Worm (Caenorhabditis elegans) whole organism, young adult: Measurements from ENCODE around the gene Y54E2A.10.
A peak's percentile ranks its signal among the peaks of the same experiment; 100 is the strongest.

Source experiments
- B0019.2 ChIP-seq: fragments of 200-800 bp; sonication (Bioruptor generic); conservative IDR thresholded peaks from 2 replicates; pipeline ENCODE4 v1.3.6; 2022; ENCODE audit warnings: missing genetic modification reagents, missing genetic modification characterization, missing compliant biosample characterization
- B0261.1 ChIP-seq: sonication (generic microtip); optimal IDR thresholded peaks from 2 replicates; lab custom pipeline; 2016; ENCODE audit warnings: mild to moderate bottlenecking, missing genetic modification characterization, moderate library complexity, missing compliant biosample characterization
- B0336.3 ChIP-seq: fragments of 200-800 bp; sonication (Bioruptor generic); IDR thresholded peaks from 2 replicates; pipeline ENCODE4 v1.3.6; 2022; ENCODE audit warnings: missing genetic modification characterization, missing compliant biosample characterization
- C06A6.2 ChIP-seq: fragments of 200-800 bp; sonication (Bioruptor generic); conservative IDR thresholded peaks from 2 replicates; pipeline ENCODE4 v1.3.6; 2022; ENCODE audit warnings: missing genetic modification characterization, missing compliant biosample characterization
- F23B12.7 ChIP-seq: sonication (generic microtip); optimal IDR thresholded peaks from 2 replicates; lab custom pipeline; 2017; ENCODE audit warnings: missing genetic modification characterization, mild to moderate bottlenecking, missing compliant biosample characterization, antibody characterized with exemption, moderate library complexity; ENCODE audit not compliant: insufficient read depth
- F37B4.10 ChIP-seq: fragments of 200-800 bp; sonication (Bioruptor generic); IDR thresholded peaks from 2 replicates; pipeline ENCODE4 v1.3.6; 2022; ENCODE audit warnings: missing genetic modification characterization, missing compliant biosample characterization
- F49E8.2 ChIP-seq: sonication (generic microtip); optimal IDR thresholded peaks from 3 replicates; lab custom pipeline; 2017; ENCODE audit warnings: missing genetic modification characterization, mild to moderate bottlenecking, missing compliant biosample characterization, antibody characterized with exemption, moderate library complexity; ENCODE audit not compliant: insufficient read depth
- F57A8.1 ChIP-seq: fragments of 200-800 bp; sonication (Bioruptor generic); optimal IDR thresholded peaks from 2 replicates; lab custom pipeline; 2018; ENCODE audit warnings: mild to moderate bottlenecking, missing genetic modification characterization, moderate library complexity, missing compliant biosample characterization
- K11D2.4 ChIP-seq: fragments of 200-800 bp; sonication (Bioruptor generic); IDR thresholded peaks from 2 replicates; pipeline ENCODE4 v1.3.6; 2022; ENCODE audit warnings: missing genetic modification reagents, missing genetic modification characterization, missing compliant biosample characterization
- Y53G8AR.9 ChIP-seq: fragments of 200-800 bp; sonication (Bioruptor generic); conservative IDR thresholded peaks from 2 replicates; pipeline ENCODE4 v1.3.6; 2022; ENCODE audit warnings: missing genetic modification reagents, missing genetic modification characterization, missing compliant biosample characterization
- akir-1 ChIP-seq: fragments of 200-800 bp; sonication (Bioruptor generic); optimal IDR thresholded peaks from 2 replicates; lab custom pipeline; 2018; ENCODE audit warnings: mild to moderate bottlenecking, missing genetic modification characterization, moderate library complexity, missing compliant biosample characterization
- athp-1 ChIP-seq: sonication (generic microtip); optimal IDR thresholded peaks from 2 replicates; lab custom pipeline; 2017; ENCODE audit warnings: mild to moderate bottlenecking, missing genetic modification characterization, missing compliant biosample characterization
- attf-3 ChIP-seq: fragments of 200-800 bp; sonication (Bioruptor generic); conservative IDR thresholded peaks from 2 replicates; pipeline ENCODE4 v1.3.6; 2022; ENCODE audit warnings: missing genetic modification reagents, missing genetic modification characterization, missing compliant biosample characterization
- attf-6 ChIP-seq: fragments of 200-800 bp; sonication (Bioruptor generic); IDR thresholded peaks from 2 replicates; pipeline ENCODE4 v1.3.6; 2022; ENCODE audit warnings: missing genetic modification reagents, missing genetic modification characterization, missing compliant biosample characterization
- bed-1 ChIP-seq: fragments of 200-800 bp; sonication (Bioruptor generic); IDR thresholded peaks from 2 replicates; pipeline ENCODE4 v1.3.6; 2022; ENCODE audit warnings: missing genetic modification reagents, missing genetic modification characterization, missing compliant biosample characterization
- ceh-40 ChIP-seq: fragments of 200-800 bp; sonication (Bioruptor generic); IDR thresholded peaks from 2 replicates; pipeline ENCODE4 v1.3.6; 2022; ENCODE audit warnings: missing genetic modification characterization, missing compliant biosample characterization
- chd-7 ChIP-seq: sonication (generic microtip); optimal IDR thresholded peaks from 2 replicates; lab custom pipeline; 2016; ENCODE audit warnings: mild to moderate bottlenecking, missing genetic modification characterization, moderate library complexity, missing compliant biosample characterization
- dox-1 ChIP-seq: fragments of 200-800 bp; sonication (Bioruptor generic); IDR thresholded peaks from 2 replicates; pipeline ENCODE4 v1.3.6; 2022; ENCODE audit warnings: missing genetic modification reagents, missing genetic modification characterization, missing compliant biosample characterization
- hlh-26 ChIP-seq: fragments of 200-800 bp; sonication (Bioruptor generic); conservative IDR thresholded peaks from 2 replicates; pipeline ENCODE4 v1.3.6; 2022; ENCODE audit warnings: missing genetic modification reagents, missing genetic modification characterization, missing compliant biosample characterization
- hsf-1 ChIP-seq: fragments of 200-800 bp; sonication (Bioruptor generic); IDR thresholded peaks from 2 replicates; pipeline ENCODE4 v1.3.6; 2022; ENCODE audit warnings: missing genetic modification reagents, missing genetic modification characterization, missing compliant biosample characterization
- let-526 ChIP-seq: fragments of 200-800 bp; sonication (Bioruptor generic); IDR thresholded peaks from 2 replicates; pipeline ENCODE4 v1.3.6; 2022; ENCODE audit warnings: missing genetic modification reagents, missing genetic modification characterization, missing compliant biosample characterization
- lin-26 ChIP-seq: fragments of 200-800 bp; sonication (Bioruptor generic); IDR thresholded peaks from 2 replicates; pipeline ENCODE4 v1.3.6; 2022; ENCODE audit warnings: missing genetic modification reagents, missing genetic modification characterization, missing compliant biosample characterization
- lin-35 ChIP-seq, 3 experiments: fragments of 150-350 bp in 2 of 3; sonication (generic microtip) in 1 of 3; optimal IDR thresholded peaks; 2 replicates each; lab custom pipeline; 2014 to 2018; ENCODE audit warnings: missing biosample characterization in 3 of 3, missing genetic modification characterization in 3 of 3, missing genetic modification reagents in 3 of 3
- lin-54 ChIP-seq: fragments of 200-800 bp; sonication (Bioruptor generic); optimal IDR thresholded peaks from 2 replicates; lab custom pipeline; 2018; ENCODE audit warnings: mild to moderate bottlenecking, missing genetic modification characterization, missing compliant biosample characterization
- lsl-1 ChIP-seq: fragments of 200-800 bp; sonication (Bioruptor generic); optimal IDR thresholded peaks from 2 replicates; lab custom pipeline; 2018; ENCODE audit warnings: mild to moderate bottlenecking, missing genetic modification characterization, moderate library complexity, missing compliant biosample characterization
- madf-10 ChIP-seq: sonication (generic microtip); optimal IDR thresholded peaks from 2 replicates; lab custom pipeline; 2016; ENCODE audit warnings: mild to moderate bottlenecking, missing genetic modification characterization, missing compliant biosample characterization
- madf-6 ChIP-seq: fragments of 200-800 bp; sonication (Bioruptor generic); IDR thresholded peaks from 2 replicates; pipeline ENCODE4 v1.3.6; 2022; ENCODE audit warnings: missing genetic modification reagents, missing genetic modification characterization, missing compliant biosample characterization
- mcd-1 ChIP-seq: fragments of 200-800 bp; sonication (Bioruptor generic); IDR thresholded peaks from 2 replicates; pipeline ENCODE4 v1.3.6; 2022; ENCODE audit warnings: missing genetic modification reagents, missing genetic modification characterization, missing compliant biosample characterization
- mel-28 ChIP-seq: sonication (generic microtip); optimal IDR thresholded peaks from 2 replicates; lab custom pipeline; 2016; ENCODE audit warnings: borderline replicate concordance, mild to moderate bottlenecking, missing genetic modification characterization, missing compliant biosample characterization
- mes-4 ChIP-seq: sonication (generic microtip); optimal IDR thresholded peaks from 2 replicates; lab custom pipeline; 2016; ENCODE audit warnings: missing genotype, missing genetic modification characterization, missing compliant biosample characterization
- nhr-27 ChIP-seq: fragments of 200-800 bp; sonication (Bioruptor generic); optimal IDR thresholded peaks from 2 replicates; lab custom pipeline; 2018; ENCODE audit warnings: mild to moderate bottlenecking, missing genetic modification characterization, moderate library complexity, missing compliant biosample characterization
- nhr-80 ChIP-seq: sonication (generic microtip); optimal IDR thresholded peaks from 2 replicates; lab custom pipeline; 2016; ENCODE audit warnings: missing genetic modification characterization, missing compliant biosample characterization
- rcor-1 ChIP-seq: fragments of 200-800 bp; sonication (Bioruptor generic); IDR thresholded peaks from 2 replicates; pipeline ENCODE4 v1.3.6; 2022; ENCODE audit warnings: missing genetic modification reagents, missing genetic modification characterization, missing compliant biosample characterization
- rpc-1 ChIP-seq, 2 experiments: fragments of 150-350 bp in 1 of 2; sonication (generic microtip) in 1 of 2; optimal IDR thresholded peaks; 2 replicates each; lab custom pipeline; 2014 to 2018; ENCODE audit warnings: missing biosample characterization in 1 of 2, missing genetic modification characterization in 1 of 2, missing genetic modification reagents in 1 of 2, missing genotype in 1 of 2
- sea-2 ChIP-seq: fragments of 200-800 bp; sonication (Bioruptor generic); IDR thresholded peaks from 2 replicates; pipeline ENCODE4 v1.3.6; 2022; ENCODE audit warnings: missing genetic modification characterization, missing compliant biosample characterization
- snpc-1.3 ChIP-seq: sonication (generic microtip); optimal IDR thresholded peaks from 2 replicates; lab custom pipeline; 2017; ENCODE audit warnings: missing genetic modification characterization, mild to moderate bottlenecking, missing compliant biosample characterization, antibody characterized with exemption, moderate library complexity, missing genotype, missing genetic modification reagents; ENCODE audit not compliant: insufficient read depth
- sptf-2 ChIP-seq: fragments of 200-800 bp; sonication (Bioruptor generic); optimal IDR thresholded peaks from 2 replicates; lab custom pipeline; 2018; ENCODE audit warnings: mild to moderate bottlenecking, missing genetic modification characterization, missing compliant biosample characterization
- tbp1 ChIP-seq: fragments of 200-800 bp; sonication (Bioruptor generic); optimal IDR thresholded peaks from 2 replicates; lab custom pipeline; 2018; ENCODE audit warnings: mild to moderate bottlenecking, missing genetic modification characterization, missing compliant biosample characterization
- tlf-1 ChIP-seq: fragments of 200-800 bp; sonication (Bioruptor generic); optimal IDR thresholded peaks from 2 replicates; lab custom pipeline; 2018; ENCODE audit warnings: mild to moderate bottlenecking, missing genetic modification characterization, missing compliant biosample characterization
- unc-62 ChIP-seq: fragments of 150-350 bp; optimal IDR thresholded peaks from 2 replicates; lab custom pipeline; 2014; ENCODE audit warnings: missing biosample characterization, missing genetic modification reagents, missing genetic modification characterization
- zfh-2 ChIP-seq: fragments of 200-800 bp; sonication (Bioruptor generic); conservative IDR thresholded peaks from 2 replicates; pipeline ENCODE4 v1.3.6; 2022; ENCODE audit warnings: missing genetic modification reagents, missing genetic modification characterization, missing compliant biosample characterization
- ztf-22 ChIP-seq: fragments of 200-800 bp; sonication (Bioruptor generic); optimal IDR thresholded peaks from 2 replicates; lab custom pipeline; 2018; ENCODE audit warnings: mild to moderate bottlenecking, missing genetic modification characterization, moderate library complexity, missing compliant biosample characterization
- ztf-25 ChIP-seq: fragments of 200-800 bp; sonication (Bioruptor generic); IDR thresholded peaks from 2 replicates; pipeline ENCODE4 v1.3.6; 2022; ENCODE audit warnings: missing genetic modification reagents, missing genetic modification characterization, missing compliant biosample characterization

Y54E2A.10 gene

ce11 chrII:14790751-14791150 is at the start of gene Y54E2A.10:
TSS of gene Y54E2A.10 (plus strand) at chrII:14791051.
- TF ChIP-seq hlh-26 (GFP tag; lab: Robert Waterston, UW) (no peak), tlf-1 (GFP tag; lab: Kevin White, UChicago) (no peak), F57A8.1 (GFP tag; lab: Kevin White, UChicago) (no peak), lsl-1 (GFP tag; lab: Kevin White, UChicago) (no peak), rcor-1 (GFP tag; lab: Robert Waterston, UW) (no peak), attf-6 (GFP tag; lab: Robert Waterston, UW) (no peak), K11D2.4 (GFP tag; lab: Robert Waterston, UW) (no peak), mel-28 (tag; lab: Kevin White, UChicago) (no peak), unc-62 (GFP tag; lab: Kevin White, UChicago) (no peak), madf-6 (GFP tag; lab: Robert Waterston, UW) (no peak), bed-1 (GFP tag; lab: Robert Waterston, UW) (no peak), dox-1 (GFP tag; lab: Robert Waterston, UW) (no peak), Y53G8AR.9 (GFP tag; lab: Robert Waterston, UW) (no peak), tbp1 (GFP tag; lab: Kevin White, UChicago) (no peak)

DNA sequence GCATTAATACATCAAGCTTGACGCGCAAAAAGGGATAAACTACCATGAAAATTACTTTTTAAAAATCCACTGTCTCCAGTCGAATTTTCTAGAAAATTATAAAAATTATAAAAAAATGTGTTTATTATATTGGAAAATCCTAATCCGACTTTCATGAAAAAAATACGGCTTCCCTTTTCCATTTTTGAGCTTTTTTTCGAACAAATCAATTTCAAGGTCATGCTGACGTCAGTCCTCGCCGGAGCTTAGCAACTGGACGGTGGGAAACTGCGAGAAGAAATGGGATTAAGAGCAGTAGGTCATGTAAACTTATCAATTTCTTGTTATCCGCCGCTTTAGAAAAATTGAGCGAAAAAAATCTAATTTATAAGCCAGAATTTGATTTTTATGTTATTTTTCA is 45.7 kb upstream of the Y54E2A.10 start:
- TF ChIP-seq sea-2 (GFP tag; lab: Robert Waterston, UW), result no peak
- TF ChIP-seq hsf-1 (GFP tag; lab: Robert Waterston, UW), result no peak
- TF ChIP-seq lin-54 (GFP tag; lab: Kevin White, UChicago), result no peak
- TF ChIP-seq lin-35 (GFP tag; optimal IDR thresholded peaks at IDR 0.05; lab: Kevin White, UChicago), result no peak
- no peak for TF ChIP-seq zfh-2 (GFP tag; lab: Robert Waterston, UW)
- no peak for TF ChIP-seq let-526 (GFP tag; lab: Robert Waterston, UW)
- TF ChIP-seq C06A6.2 (GFP tag; lab: Robert Waterston, UW), result no peak
- no peak for TF ChIP-seq chd-7 (tag; lab: Kevin White, UChicago)
- no peak for TF ChIP-seq B0336.3
- no peak for TF ChIP-seq nhr-27 (tag; lab: Kevin White, UChicago)
- TF ChIP-seq B0261.1 (tag; lab: Kevin White, UChicago), result no peak
- no peak for TF ChIP-seq athp-1 (tag; lab: Kevin White, UChicago)
- no peak for TF ChIP-seq ceh-40 (GFP tag; lab: Robert Waterston, UW)

ce11 chrII:14752187-14752959 is 38.5 kb upstream of the Y54E2A.10 start, which contains the start of gene smg-9:
TSS of gene smg-9 (minus strand) at chrII:14752849.
- peak; percentile 56; the same call in 1 of the 2 replicates for TF ChIP-seq zfh-2 (GFP tag; lab: Robert Waterston, UW)
- no peak for TF ChIP-seq nhr-80
- TF ChIP-seq attf-3, result no peak
- TF ChIP-seq ztf-25, result no peak
- TF ChIP-seq F49E8.2, result peak; percentile 51
- TF ChIP-seq mes-4 (tag; lab: Kevin White, UChicago), result no peak
- TF ChIP-seq ztf-22 (GFP tag; lab: Kevin White, UChicago), result no peak
- TF ChIP-seq madf-10 (tag; lab: Kevin White, UChicago), result no peak
- no peak for TF ChIP-seq let-526 (GFP tag; lab: Robert Waterston, UW)
- no peak for TF ChIP-seq B0019.2 (GFP tag; lab: Robert Waterston, UW)
- TF ChIP-seq F23B12.7, result no peak
- peak; percentile 13 for TF ChIP-seq snpc-1.3 (tag; lab: Kevin White, UChicago)
- no peak for TF ChIP-seq lin-26
- TF ChIP-seq lsl-1 (GFP tag; lab: Kevin White, UChicago), result peak; percentile 81
- TF ChIP-seq ceh-40 (GFP tag; lab: Robert Waterston, UW), result no peak
- TF ChIP-seq akir-1 (GFP tag; lab: Kevin White, UChicago), result no peak
- no peak for TF ChIP-seq sptf-2 (GFP tag; lab: Kevin White, UChicago)
- no peak for TF ChIP-seq F37B4.10 (GFP tag; lab: Robert Waterston, UW)
- no peak for TF ChIP-seq rcor-1 (GFP tag; lab: Robert Waterston, UW)
- no peak for TF ChIP-seq rpc-1 (optimal IDR thresholded peaks at IDR 0.05; lab: Kevin White, UChicago)
- TF ChIP-seq rpc-1 (tag; optimal IDR thresholded peaks at IDR 0.05; lab: Kevin White, UChicago), result no peak
- TF ChIP-seq mcd-1 (GFP tag; lab: Robert Waterston, UW), result no peak
- no peak for TF ChIP-seq B0261.1 (tag; lab: Kevin White, UChicago)
